Worm (Caenorhabditis elegans): ENCODE measurements around the gene C09B9.7.

DNA sequence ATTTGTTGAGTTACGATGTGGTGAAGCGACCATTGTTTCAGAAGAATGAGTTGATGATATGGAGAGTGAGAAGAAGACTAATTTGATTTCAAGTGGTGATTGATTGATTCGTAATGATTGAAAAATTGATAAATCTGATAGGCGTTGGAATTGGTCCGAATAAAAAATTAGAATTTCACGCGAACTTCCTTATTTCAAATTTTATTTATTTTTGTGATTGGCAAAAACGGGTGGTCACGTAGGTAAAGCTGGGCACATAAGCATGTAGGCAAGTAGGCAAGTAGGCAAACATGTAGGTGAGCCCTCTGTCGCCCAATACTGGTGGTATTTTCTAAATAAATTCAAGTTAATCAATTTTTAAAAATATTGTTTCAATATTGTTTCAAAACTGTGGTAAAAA, 27.6 kb downstream of the C09B9.7 start, which contains the start of gene C09B9.4:
- no peak for TF ChIP-seq snpc-4 (tag; optimal IDR thresholded peaks at IDR 0.05)
- no peak for TF ChIP-seq lsy-2 (tag; optimal IDR thresholded peaks at IDR 0.05)
- no peak for TF ChIP-seq mab-5 (tag; optimal IDR thresholded peaks at IDR 0.05)
- no peak for TF ChIP-seq alr-1 (tag; optimal IDR thresholded peaks at IDR 0.05)
- no peak for TF ChIP-seq unc-62 (GFP tag; optimal IDR thresholded peaks at IDR 0.05)
- TF ChIP-seq lin-13 (GFP tag; optimal IDR thresholded peaks at IDR 0.05) = no peak
- TF ChIP-seq dmd-4 (tag; optimal IDR thresholded peaks at IDR 0.05) = no peak
- TF ChIP-seq lin-39 (tag; optimal IDR thresholded peaks at IDR 0.05) = no peak
- no peak for TF ChIP-seq ama-1 (optimal IDR thresholded peaks at IDR 0.05)
- no peak for TF ChIP-seq unc-55 (GFP tag; optimal IDR thresholded peaks at IDR 0.05)
- no peak for TF ChIP-seq R02D3.7 (tag; optimal IDR thresholded peaks at IDR 0.05)

All from whole organism, L2 larva.